Worm (Caenorhabditis elegans) whole organism, L4 larva: Measurements from ENCODE around the gene C24D10.4.

Experiments used
- F37D6.2 ChIP-seq: sonication (generic microtip); optimal IDR thresholded peaks from 2 replicates; lab custom pipeline; 2016; ENCODE audit warnings: mild to moderate bottlenecking, missing genetic modification characterization, missing compliant biosample characterization
- F44E2.7 ChIP-seq: fragments of 200-800 bp; sonication (Bioruptor generic); IDR thresholded peaks from 2 replicates; pipeline ENCODE4 v2.1.2; 2022; ENCODE audit warnings: missing genetic modification characterization, missing compliant biosample characterization
- F49E8.2 ChIP-seq: sonication (generic microtip); optimal IDR thresholded peaks from 2 replicates; lab custom pipeline; 2016; ENCODE audit warnings: missing compliant biosample characterization, mild to moderate bottlenecking, missing genetic modification characterization, borderline replicate concordance
- T20F7.1 ChIP-seq: fragments of 200-800 bp; sonication (Bioruptor generic); optimal IDR thresholded peaks from 2 replicates; lab custom pipeline; 2018; ENCODE audit warnings: mild to moderate bottlenecking, missing genetic modification characterization, missing compliant biosample characterization
- T26A8.4 ChIP-seq: fragments of 200-800 bp; sonication (Bioruptor generic); IDR thresholded peaks from 2 replicates; pipeline ENCODE4 v1.3.6; 2022; ENCODE audit warnings: missing genetic modification characterization, missing compliant biosample characterization
- Y105C5A.15 ChIP-seq: fragments of 200-800 bp; sonication (Bioruptor generic); IDR thresholded peaks from 2 replicates; pipeline ENCODE4 v1.3.6; 2022; ENCODE audit warnings: missing genetic modification characterization, missing compliant biosample characterization
- Y5F2A.4 ChIP-seq: fragments of 200-800 bp; sonication (Bioruptor generic); optimal IDR thresholded peaks from 2 replicates; lab custom pipeline; 2018; ENCODE audit warnings: mild to moderate bottlenecking, missing genetic modification characterization, missing compliant biosample characterization
- Y75B8A.6 ChIP-seq: fragments of 200-800 bp; sonication (Bioruptor generic); IDR thresholded peaks from 2 replicates; pipeline ENCODE4 v1.3.6; 2022; ENCODE audit warnings: missing genetic modification reagents, missing genetic modification characterization, missing compliant biosample characterization
- ZK546.5 ChIP-seq, 2 experiments: sonication (generic microtip); optimal IDR thresholded peaks; 2 replicates each; lab custom pipeline; 2017; ENCODE audit warnings: missing biosample characterization in 2 of 2, missing genetic modification characterization in 2 of 2
- ama-1 ChIP-seq: fragments of 150-350 bp; optimal IDR thresholded peaks from 2 replicates; lab custom pipeline; 2014; ENCODE audit warnings: inconsistent platforms, mixed read lengths
- attf-4 ChIP-seq: sonication (generic microtip); optimal IDR thresholded peaks from 3 replicates; lab custom pipeline; 2017; ENCODE audit warnings: missing biosample characterization, missing genetic modification characterization
- ceh-32 ChIP-seq: sonication (generic microtip); optimal IDR thresholded peaks from 2 replicates; lab custom pipeline; 2016; ENCODE audit warnings: mild to moderate bottlenecking, missing genetic modification characterization, missing compliant biosample characterization; ENCODE audit not compliant: poor library complexity
- ceh-44 ChIP-seq: fragments of 200-800 bp; sonication (Bioruptor generic); IDR thresholded peaks from 2 replicates; pipeline ENCODE4 v1.3.6; 2022; ENCODE audit warnings: missing genetic modification reagents, missing genetic modification characterization, missing compliant biosample characterization
- daf-12 ChIP-seq: fragments of 150-350 bp; optimal IDR thresholded peaks from 2 replicates; lab custom pipeline; 2014; ENCODE audit warnings: missing biosample characterization, missing genetic modification reagents, missing genetic modification characterization
- daf-16 ChIP-seq, 3 experiments: sonication (generic microtip); optimal IDR thresholded peaks; 2 replicates each; lab custom pipeline; 2016 to 2017; ENCODE audit warnings: missing genetic modification characterization in 3 of 3, missing genetic modification reagents in 3 of 3, mild to moderate bottlenecking in 2 of 3, missing compliant biosample characterization in 2 of 3, missing biosample characterization in 1 of 3, moderate library complexity in 1 of 3
- dmd-6 ChIP-seq: fragments of 200-800 bp; sonication (Bioruptor generic); IDR thresholded peaks from 2 replicates; pipeline ENCODE4 v1.3.6; 2022; ENCODE audit warnings: missing genetic modification reagents, missing genetic modification characterization, missing compliant biosample characterization
- dmd-8 ChIP-seq: fragments of 200-800 bp; sonication (Bioruptor generic); IDR thresholded peaks from 2 replicates; pipeline ENCODE4 v1.3.6; 2022; ENCODE audit warnings: missing genetic modification characterization, missing compliant biosample characterization
- dmd-9 ChIP-seq: fragments of 200-800 bp; sonication (Bioruptor generic); IDR thresholded peaks from 2 replicates; pipeline ENCODE4 v1.3.6; 2022; ENCODE audit warnings: missing genetic modification reagents, missing genetic modification characterization, missing compliant biosample characterization
- dpl-1 ChIP-seq: fragments of 150-350 bp; optimal IDR thresholded peaks from 2 replicates; lab custom pipeline; 2014; ENCODE audit warnings: missing biosample characterization, missing genetic modification reagents, missing genetic modification characterization
- dve-1 ChIP-seq: sonication (generic microtip); optimal IDR thresholded peaks from 2 replicates; lab custom pipeline; 2017; ENCODE audit warnings: antibody characterized with exemption, mild to moderate bottlenecking, missing genetic modification characterization, missing compliant biosample characterization; ENCODE audit not compliant: insufficient read depth
- gei-8 ChIP-seq: fragments of 200-800 bp; sonication (Bioruptor generic); optimal IDR thresholded peaks from 2 replicates; lab custom pipeline; 2018; ENCODE audit warnings: mild to moderate bottlenecking, missing genetic modification characterization, missing compliant biosample characterization
- hlh-11 ChIP-seq: fragments of 200-800 bp; sonication (Bioruptor generic); optimal IDR thresholded peaks from 2 replicates; lab custom pipeline; 2018; ENCODE audit warnings: mild to moderate bottlenecking, missing genetic modification characterization, missing compliant biosample characterization
- lin-13 ChIP-seq: fragments of 150-350 bp; optimal IDR thresholded peaks from 2 replicates; lab custom pipeline; 2014; ENCODE audit warnings: missing biosample characterization, missing genetic modification reagents, missing genetic modification characterization
- lin-38 ChIP-seq: fragments of 200-800 bp; sonication (Bioruptor generic); IDR thresholded peaks from 2 replicates; pipeline ENCODE4 v1.3.6; 2022; ENCODE audit warnings: missing genetic modification reagents, missing genetic modification characterization, missing compliant biosample characterization
- lin-39 ChIP-seq: fragments of 150-350 bp; optimal IDR thresholded peaks from 2 replicates; lab custom pipeline; 2014; ENCODE audit warnings: missing biosample characterization, missing genetic modification reagents, missing genetic modification characterization
- lsy-2 ChIP-seq, 2 experiments: fragments of 150-350 bp in 1 of 2; sonication (generic microtip) in 1 of 2; optimal IDR thresholded peaks; 2 replicates each; lab custom pipeline; 2014 to 2017; ENCODE audit warnings: missing biosample characterization in 2 of 2, missing genetic modification characterization in 2 of 2
- madf-5 ChIP-seq, 2 experiments: fragments of 200-800 bp; sonication (Bioruptor generic); IDR thresholded peaks; 2 replicates each; pipeline ENCODE4 v1.3.6; 2022; ENCODE audit warnings: missing compliant biosample characterization in 2 of 2, missing genetic modification characterization in 2 of 2
- mdt-29 ChIP-seq: fragments of 200-800 bp; sonication (Bioruptor generic); IDR thresholded peaks from 2 replicates; pipeline ENCODE4 v1.3.6; 2022; ENCODE audit warnings: missing genetic modification reagents, missing genetic modification characterization, missing compliant biosample characterization
- mep-1 ChIP-seq: fragments of 150-350 bp; sonication (generic microtip); optimal IDR thresholded peaks from 3 replicates; lab custom pipeline; 2014; ENCODE audit warnings: missing biosample characterization, missing genetic modification characterization
- mes-2 ChIP-seq: sonication (generic microtip); optimal IDR thresholded peaks from 2 replicates; lab custom pipeline; 2016; ENCODE audit warnings: missing genotype, mild to moderate bottlenecking, missing genetic modification characterization, missing compliant biosample characterization; ENCODE audit not compliant: poor library complexity, severe bottlenecking
- mxl-2 ChIP-seq: fragments of 200-800 bp; sonication (Bioruptor generic); conservative IDR thresholded peaks from 2 replicates; pipeline ENCODE4 v1.3.6; 2022; ENCODE audit warnings: missing genetic modification reagents, missing genetic modification characterization, missing compliant biosample characterization
- nhr-11 ChIP-seq: fragments of 150-350 bp; optimal IDR thresholded peaks from 2 replicates; lab custom pipeline; 2014; ENCODE audit warnings: missing biosample characterization, missing genetic modification characterization
- nhr-237 ChIP-seq: sonication (generic microtip); optimal IDR thresholded peaks from 2 replicates; lab custom pipeline; 2017; ENCODE audit warnings: missing biosample characterization, missing genetic modification characterization
- nhr-41 ChIP-seq: fragments of 200-800 bp; sonication (Bioruptor generic); IDR thresholded peaks from 2 replicates; pipeline ENCODE4 v1.3.6; 2022; ENCODE audit warnings: missing genetic modification reagents, missing genetic modification characterization, missing compliant biosample characterization
- nhr-48 ChIP-seq: sonication (generic microtip); optimal IDR thresholded peaks from 2 replicates; lab custom pipeline; 2016; ENCODE audit warnings: mild to moderate bottlenecking, missing genetic modification characterization, missing compliant biosample characterization
- nhr-6 ChIP-seq: fragments of 150-350 bp; optimal IDR thresholded peaks from 2 replicates; lab custom pipeline; 2014; ENCODE audit warnings: missing biosample characterization, missing genetic modification characterization
- nhr-77 ChIP-seq: fragments of 150-350 bp; optimal IDR thresholded peaks from 2 replicates; lab custom pipeline; 2014; ENCODE audit warnings: missing biosample characterization, missing genetic modification characterization
- php-3 ChIP-seq: fragments of 200-800 bp; sonication (Bioruptor generic); IDR thresholded peaks from 2 replicates; pipeline ENCODE4 v1.3.6; 2022; ENCODE audit warnings: missing genetic modification reagents, missing genetic modification characterization, missing compliant biosample characterization
- pqm-1 ChIP-seq: sonication (generic microtip); optimal IDR thresholded peaks from 2 replicates; lab custom pipeline; 2017; ENCODE audit warnings: missing biosample characterization, missing genetic modification characterization
- rbr-2 ChIP-seq: sonication (generic microtip); optimal IDR thresholded peaks from 2 replicates; lab custom pipeline; 2016; ENCODE audit warnings: missing genotype, missing genetic modification characterization, missing compliant biosample characterization
- saeg-2 ChIP-seq: fragments of 200-800 bp; sonication (Bioruptor generic); IDR thresholded peaks from 2 replicates; pipeline ENCODE4 v1.3.6; 2022; ENCODE audit warnings: missing genetic modification reagents, missing genetic modification characterization, missing compliant biosample characterization
- set-16 ChIP-seq: fragments of 200-800 bp; sonication (Bioruptor generic); IDR thresholded peaks from 2 replicates; pipeline ENCODE4 v1.3.6; 2022; ENCODE audit warnings: missing genetic modification reagents, missing genetic modification characterization, missing compliant biosample characterization
- spr-1 ChIP-seq: sonication (generic microtip); optimal IDR thresholded peaks from 2 replicates; lab custom pipeline; 2016; ENCODE audit warnings: mild to moderate bottlenecking, missing genetic modification characterization, missing compliant biosample characterization
- tag-97 ChIP-seq: fragments of 200-800 bp; sonication (Bioruptor generic); IDR thresholded peaks from 2 replicates; pipeline ENCODE4 v1.3.6; 2022; ENCODE audit warnings: missing genetic modification characterization, missing compliant biosample characterization
- unc-39 ChIP-seq: sonication (generic microtip); optimal IDR thresholded peaks from 2 replicates; lab custom pipeline; 2017; ENCODE audit warnings: missing biosample characterization, missing genetic modification characterization
- unc-62 ChIP-seq, 3 experiments: fragments of 150-350 bp in 1 of 3; sonication (generic microtip); optimal IDR thresholded peaks in 2 of 3; peaks in 1 of 3; 1 replicate in 1 of 3; 2 replicates in 2 of 3; lab custom pipeline; 2014 to 2017; ENCODE audit warnings: missing biosample characterization in 3 of 3, missing genetic modification characterization in 3 of 3, missing genetic modification reagents in 3 of 3, missing genotype in 1 of 3
- zfp-2 ChIP-seq: sonication (generic microtip); optimal IDR thresholded peaks from 2 replicates; lab custom pipeline; 2016; ENCODE audit warnings: mild to moderate bottlenecking, missing genetic modification characterization, missing compliant biosample characterization
- zip-11 ChIP-seq: fragments of 200-800 bp; sonication (Bioruptor generic); IDR thresholded peaks from 2 replicates; pipeline ENCODE4 v1.3.6; 2022; ENCODE audit warnings: missing genetic modification characterization, missing compliant biosample characterization
- zip-2 ChIP-seq: fragments of 150-350 bp; optimal IDR thresholded peaks from 2 replicates; lab custom pipeline; 2014; ENCODE audit warnings: missing biosample characterization, missing genetic modification characterization
- ztf-11 ChIP-seq: fragments of 150-350 bp; optimal IDR thresholded peaks from 2 replicates; lab custom pipeline; 2014; ENCODE audit warnings: missing biosample characterization, missing genetic modification characterization
- ztf-7 ChIP-seq: fragments of 150-350 bp; optimal IDR thresholded peaks from 2 replicates; lab custom pipeline; 2014; ENCODE audit warnings: missing biosample characterization, missing genetic modification characterization

C24D10.4 gene

ce11 chrIV:5133791-5134370, 26.4 kb upstream of the C24D10.4 start:
- TF ChIP-seq madf-5 (GFP tag; IDR thresholded peaks at IDR 0.05; lab: Robert Waterston, UW) (no peak), mep-1 (tag; lab: Kevin White, UChicago) (no peak), ceh-44 (no peak), lin-39 (tag; lab: Kevin White, UChicago) (no peak), ztf-11 (tag; lab: Kevin White, UChicago) (no peak), saeg-2 (no peak), dve-1 (tag; lab: Kevin White, UChicago) (peak; percentile 29), php-3 (GFP tag; lab: Robert Waterston, UW) (no peak), T20F7.1 (GFP tag; lab: Kevin White, UChicago) (no peak), nhr-41 (no peak), gei-8 (GFP tag; lab: Kevin White, UChicago) (no peak), Y105C5A.15 (no peak), mxl-2 (GFP tag; lab: Robert Waterston, UW) (no peak), tag-97 (GFP tag; lab: Robert Waterston, UW) (no peak), spr-1 (tag; lab: Kevin White, UChicago) (no peak), zip-2 (no peak), F49E8.2 (tag; lab: Kevin White, UChicago) (no peak), hlh-11 (peak; percentile 62), pqm-1 (peak; percentile 80), nhr-6 (tag; lab: Kevin White, UChicago) (no peak), lin-13 (GFP tag; lab: Kevin White, UChicago) (no peak), nhr-237 (tag; lab: Kevin White, UChicago) (no peak), unc-62 (GFP tag; optimal IDR thresholded peaks at IDR 0.05 in 1 of 2; lab: Kevin White, UChicago) (no peak), unc-62 (tag; optimal IDR thresholded peaks at IDR 0.05; lab: Kevin White, UChicago) (no peak), F37D6.2 (tag; lab: Kevin White, UChicago) (no peak), dmd-8 (no peak), ama-1 (lab: Kevin White, UChicago) (no peak), nhr-11 (tag; lab: Kevin White, UChicago) (peak; percentile 6), zfp-2 (tag; lab: Kevin White, UChicago) (no peak), Y5F2A.4 (GFP tag; lab: Kevin White, UChicago) (no peak), daf-16 (GFP tag; optimal IDR thresholded peaks at IDR 0.05; lab: Kevin White, UChicago) (no peak), daf-16 (tag; optimal IDR thresholded peaks at IDR 0.05; lab: Kevin White, UChicago) (peak; percentile 61), ceh-32 (tag; lab: Kevin White, UChicago) (no peak), zip-11 (no peak), dmd-9 (GFP tag; lab: Robert Waterston, UW) (no peak), set-16 (no peak; the same call in 1 of the 2 replicates), dmd-6 (GFP tag; lab: Robert Waterston, UW) (peak; percentile 34; the same call in 1 of the 2 replicates), mdt-29 (GFP tag; lab: Robert Waterston, UW) (no peak), Y75B8A.6 (GFP tag; lab: Robert Waterston, UW) (no peak), lsy-2 (tag; optimal IDR thresholded peaks at IDR 0.05; lab: Kevin White, UChicago) (peak in 1 of 2 experiments; percentile 15), nhr-48 (no peak), attf-4 (tag; lab: Kevin White, UChicago) (no peak), T26A8.4 (GFP tag; lab: Robert Waterston, UW) (no peak), F44E2.7 (GFP tag; lab: Robert Waterston, UW) (no peak), ZK546.5 (tag; optimal IDR thresholded peaks at IDR 0.05; lab: Kevin White, UChicago) (no peak), nhr-77 (tag; lab: Kevin White, UChicago) (peak; percentile 47), mes-2 (tag; lab: Kevin White, UChicago) (no peak), rbr-2 (no peak), daf-12 (tag; lab: Kevin White, UChicago) (no peak), dpl-1 (GFP tag; lab: Kevin White, UChicago) (no peak), lin-38 (GFP tag; lab: Robert Waterston, UW) (no peak), unc-39 (no peak), ztf-7 (tag; lab: Kevin White, UChicago) (no peak)
